Fruit fly (Drosophila melanogaster) whole organism: ENCODE results near the gene CG17026.

ENCODE experiments used
- CG8478 ChIP-seq: fragments of >200 bp; optimal IDR thresholded peaks from 2 replicates; lab custom pipeline; 2018; ENCODE audit warnings: inconsistent platforms
- Dll ChIP-seq: fragments of >200 bp; optimal IDR thresholded peaks from 2 replicates; lab custom pipeline; 2017
- EcR ChIP-seq, 2 experiments: fragments of >200 bp; optimal IDR thresholded peaks; 2 replicates each; lab custom pipeline; 2017; ENCODE audit warnings: missing biosample characterization in 2 of 2, missing genetic modification characterization in 2 of 2, missing genetic modification reagents in 2 of 2
- pan ChIP-seq: fragments of >200 bp; optimal IDR thresholded peaks from 2 replicates; lab custom pipeline; 2017
- psq ChIP-seq: fragments of >200 bp; optimal IDR thresholded peaks from 2 replicates; lab custom pipeline; 2017
- usp ChIP-seq: fragments of >200 bp; optimal IDR thresholded peaks from 2 replicates; lab custom pipeline; 2017; ENCODE audit warnings: missing biosample characterization, missing genetic modification characterization, mixed read lengths

- TF ChIP-seq pan (lab: Kevin White, UChicago) (no peak), Dll (lab: Kevin White, UChicago) (no peak), usp (GFP tag; lab: Kevin White, UChicago) (no peak), psq (lab: Kevin White, UChicago) (no peak), CG8478 (lab: Kevin White, UChicago) (no peak), EcR (GFP tag; optimal IDR thresholded peaks at IDR 0.05; lab: Kevin White, UChicago) (no peak)
These were observed 50.0 kb downstream of the CG17026 start for dm6 chr3L:16025020-16025680.
